Worm (Caenorhabditis elegans): ENCODE results near the gene ncs-1.

The ncs-1 gene

ce11 chrX:974499-975235 lies 11.6 kb upstream of the ncs-1 start, which contains the start of gene vps-45 (continued):
- no peak for TF ChIP-seq nhr-27 (tag; optimal IDR thresholded peaks at IDR 0.05)
- TF ChIP-seq let-607 (tag; optimal IDR thresholded peaks at IDR 0.05), result no peak
- no peak for TF ChIP-seq madf-10 (tag; optimal IDR thresholded peaks at IDR 0.05)
- TF ChIP-seq ztf-26 (tag; optimal IDR thresholded peaks at IDR 0.05), result no peak
- TF ChIP-seq ceh-58 (GFP tag; IDR thresholded peaks at IDR 0.05), result no peak
- no peak for TF ChIP-seq nhr-179 (tag; optimal IDR thresholded peaks at IDR 0.05)
- TF ChIP-seq unc-130 (GFP tag; optimal IDR thresholded peaks at IDR 0.05), result no peak
- no peak for TF ChIP-seq B0035.1 (tag; optimal IDR thresholded peaks at IDR 0.05)
- peak; percentile 21 for TF ChIP-seq attf-5 (GFP tag; optimal IDR thresholded peaks at IDR 0.05)
- TF ChIP-seq pha-4 (tag; optimal IDR thresholded peaks at IDR 0.05), result no peak
- TF ChIP-seq lin-40 (tag; optimal IDR thresholded peaks at IDR 0.05), result peak; percentile 8
- no peak for TF ChIP-seq B0261.1 (tag; optimal IDR thresholded peaks at IDR 0.05)
- peak; percentile 37 for TF ChIP-seq nhr-80 (tag; optimal IDR thresholded peaks at IDR 0.05)

- TF ChIP-seq akir-1 (GFP tag; optimal IDR thresholded peaks at IDR 0.05) (no peak), bed-1 (GFP tag; IDR thresholded peaks at IDR 0.05) (no peak), sdz-38 (tag; optimal IDR thresholded peaks at IDR 0.05) (no peak), B0035.1 (tag; optimal IDR thresholded peaks at IDR 0.05) (no peak), aptf-2 (GFP tag; conservative IDR thresholded peaks at IDR 0.05) (no peak), ccch-3 (GFP tag; optimal IDR thresholded peaks at IDR 0.05) (no peak), zfh-2 (GFP tag; conservative IDR thresholded peaks at IDR 0.05) (no peak), B0261.1 (tag; optimal IDR thresholded peaks at IDR 0.05) (no peak), him-1 (tag; optimal IDR thresholded peaks at IDR 0.05) (no peak), F37B4.10 (GFP tag; IDR thresholded peaks at IDR 0.05) (no peak), Y53F4B.3 (GFP tag; IDR thresholded peaks at IDR 0.05) (no peak), chd-7 (tag; optimal IDR thresholded peaks at IDR 0.05) (no peak), nhr-80 (tag; optimal IDR thresholded peaks at IDR 0.05) (no peak), bed-2 (GFP tag; IDR thresholded peaks at IDR 0.05) (no peak), Y79H2A.3 (GFP tag; conservative IDR thresholded peaks at IDR 0.05) (no peak), atf-7 (tag; optimal IDR thresholded peaks at IDR 0.05) (no peak), F22D6.2 (tag; optimal IDR thresholded peaks at IDR 0.05) (no peak), ztf-22 (GFP tag; optimal IDR thresholded peaks at IDR 0.05) (no peak), F23B12.7 (tag; optimal IDR thresholded peaks at IDR 0.05; ENCODE audit: insufficient read depth) (no peak), tbx-9 (tag; optimal IDR thresholded peaks at IDR 0.05; ENCODE audit: borderline replicate concordance) (no peak)
These were observed 7.0 kb upstream of the ncs-1 start, which contains the start of gene C44C1.6 for ce11 chrX:970072-970471. Gene C44C1.6 (minus strand): TSS chrX:970270.

ce11 chrX:960139-960538 lies 2.9 kb downstream of the ncs-1 start:
- TF ChIP-seq snpc-1.1 (tag; optimal IDR thresholded peaks at IDR 0.05; ENCODE audit: insufficient read depth) (no peak), C17E4.6 (GFP tag; IDR thresholded peaks at IDR 0.05) (no peak), efl-1 (GFP tag; optimal IDR thresholded peaks at IDR 0.05) (no peak), egl-18 (GFP tag; IDR thresholded peaks at IDR 0.05) (no peak), ccch-3 (GFP tag; optimal IDR thresholded peaks at IDR 0.05) (no peak), madf-6 (GFP tag; IDR thresholded peaks at IDR 0.05) (no peak), somi-1 (GFP tag; optimal IDR thresholded peaks at IDR 0.05) (no peak), T07F8.4 (tag; optimal IDR thresholded peaks at IDR 0.05) (no peak), ceh-58 (GFP tag; IDR thresholded peaks at IDR 0.05) (no peak)
